Worm (Caenorhabditis elegans): ENCODE measurements around the gene T26E4.18.
A peak's percentile ranks its signal among the peaks of the same experiment; 100 is the strongest.
"Not testable (repeated sequence)": the region's sequence is repeated elsewhere in the genome, so short reads cannot be mapped to it uniquely, and the experiment has no call there.

Gene T26E4.18

DNA sequence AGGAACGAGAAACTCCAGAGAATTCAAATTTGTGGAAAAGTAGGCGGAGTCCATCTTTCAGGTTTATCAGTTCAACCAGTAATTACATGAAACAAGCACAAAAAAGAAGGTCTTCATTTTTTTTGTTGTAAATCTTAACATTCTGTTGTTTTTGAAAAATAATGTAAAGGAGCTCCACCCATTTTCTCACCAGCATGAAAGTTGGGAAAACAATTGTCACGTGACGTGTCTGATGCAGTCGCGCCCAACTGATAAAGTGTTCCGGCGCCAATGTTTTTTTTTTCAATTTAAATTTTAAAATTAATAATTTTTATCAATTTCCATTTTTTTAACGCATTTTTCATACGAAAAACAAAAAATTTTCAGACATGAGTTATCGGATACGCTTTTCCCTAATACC, 34.6 kb downstream of the T26E4.18 start, which contains the start of gene F57A10.4 (continued):
- TF ChIP-seq atf-7 (tag; optimal IDR thresholded peaks at IDR 0.05) (no peak), ceh-79 (tag; optimal IDR thresholded peaks at IDR 0.05) (no peak), ztf-25 (GFP tag; IDR thresholded peaks at IDR 0.05) (no peak), rec-8 (tag; optimal IDR thresholded peaks at IDR 0.05) (no peak), madf-10 (tag; optimal IDR thresholded peaks at IDR 0.05) (no peak), somi-1 (GFP tag; optimal IDR thresholded peaks at IDR 0.05) (no peak), nhr-80 (tag; optimal IDR thresholded peaks at IDR 0.05) (no peak), lin-35 (GFP tag; optimal IDR thresholded peaks at IDR 0.05) (no peak), mel-28 (tag; optimal IDR thresholded peaks at IDR 0.05; ENCODE audit: borderline replicate concordance) (no peak), ztf-18 (tag; optimal IDR thresholded peaks at IDR 0.05) (peak; percentile 35), unc-62 (GFP tag; optimal IDR thresholded peaks at IDR 0.05) (no peak), snpc-4 (GFP tag; optimal IDR thresholded peaks at IDR 0.05) (no peak), snpc-4 (tag; optimal IDR thresholded peaks at IDR 0.05) (no peak), fkh-3 (tag; optimal IDR thresholded peaks at IDR 0.05) (no peak), ztf-28 (GFP tag; IDR thresholded peaks at IDR 0.05) (no peak), ama-1 (optimal IDR thresholded peaks at IDR 0.05) (no peak), ama-1 (GFP tag; optimal IDR thresholded peaks at IDR 0.05) (no peak), efl-1 (GFP tag; optimal IDR thresholded peaks at IDR 0.05) (peak; percentile 45), B0019.2 (GFP tag; conservative IDR thresholded peaks at IDR 0.05) (no peak), madf-3 (GFP tag; IDR thresholded peaks at IDR 0.05) (no peak), rcor-1 (GFP tag; IDR thresholded peaks at IDR 0.05) (no peak), egrh-3 (GFP tag; IDR thresholded peaks at IDR 0.05) (no peak), tbx-9 (tag; optimal IDR thresholded peaks at IDR 0.05; ENCODE audit: borderline replicate concordance) (no peak), madf-6 (GFP tag; IDR thresholded peaks at IDR 0.05) (peak; percentile 38; the same call in 1 of the 2 replicates), sdz-38 (tag; optimal IDR thresholded peaks at IDR 0.05) (no peak), lsl-1 (GFP tag; optimal IDR thresholded peaks at IDR 0.05) (no peak), dpl-1 (GFP tag; optimal IDR thresholded peaks at IDR 0.05) (no peak), pbrm-1 (GFP tag; IDR thresholded peaks at IDR 0.05) (no peak), dox-1 (GFP tag; IDR thresholded peaks at IDR 0.05) (no peak)

DNA sequence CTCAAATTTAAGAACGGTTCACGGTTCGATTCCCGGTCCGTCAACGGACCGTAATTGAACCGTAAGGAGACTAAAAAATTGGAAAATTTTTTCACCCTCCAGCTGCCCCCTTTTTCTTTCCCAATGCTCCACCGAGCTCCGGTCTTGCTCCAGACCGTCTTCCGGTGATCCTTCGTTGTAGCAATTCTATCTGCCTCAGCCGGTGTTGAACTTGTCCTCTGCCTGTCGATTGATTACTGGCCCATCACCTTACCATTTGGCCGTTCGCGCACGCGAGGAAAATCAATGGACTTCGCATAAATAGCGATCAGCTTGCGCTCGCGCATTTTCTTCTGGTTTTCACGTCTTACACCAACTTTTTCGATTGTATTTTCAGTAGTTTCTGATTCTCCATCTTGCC, 36.3 kb downstream of the T26E4.18 start:
- TF ChIP-seq nhr-120 (GFP tag; IDR thresholded peaks at IDR 0.05) (peak; percentile 86; the same call in 1 of the 2 replicates), ceh-91 (GFP tag; IDR thresholded peaks at IDR 0.05) (0 out of 2 replicates have a peak, but pooled peaks have one; percentile 19), bed-2 (GFP tag; IDR thresholded peaks at IDR 0.05) (peak; percentile 85), ceh-40 (GFP tag; IDR thresholded peaks at IDR 0.05) (0 out of 2 replicates have a peak, but pooled peaks have one; percentile 40), egrh-3 (GFP tag; IDR thresholded peaks at IDR 0.05) (peak; percentile 41; the same call in 1 of the 2 replicates), hrde-1 (tag; optimal IDR thresholded peaks at IDR 0.05; ENCODE audit: borderline replicate concordance) (peak; percentile 17), B0019.2 (GFP tag; conservative IDR thresholded peaks at IDR 0.05) (peak; percentile 53), die-1 (tag; optimal IDR thresholded peaks at IDR 0.05) (peak; percentile 28), madf-6 (GFP tag; IDR thresholded peaks at IDR 0.05) (peak; percentile 79), bed-1 (GFP tag; IDR thresholded peaks at IDR 0.05) (peak; percentile 84; the same call in 1 of the 2 replicates), mes-4 (tag; optimal IDR thresholded peaks at IDR 0.05) (peak; percentile 22), nhr-90 (tag; optimal IDR thresholded peaks at IDR 0.05) (peak; percentile 19), cebp-2 (GFP tag; IDR thresholded peaks at IDR 0.05) (peak; percentile 94; the same call in 1 of the 2 replicates), cebp-1 (GFP tag; IDR thresholded peaks at IDR 0.05) (peak; percentile 59), madf-8 (GFP tag; conservative IDR thresholded peaks at IDR 0.05) (peak; percentile 39), B0336.3 (GFP tag; IDR thresholded peaks at IDR 0.05) (0 out of 2 replicates have a peak, but pooled peaks have one; percentile 30), madf-3 (GFP tag; IDR thresholded peaks at IDR 0.05) (peak; percentile 81), rcor-1 (GFP tag; IDR thresholded peaks at IDR 0.05) (peak; percentile 80), nfyb-1 (GFP tag; IDR thresholded peaks at IDR 0.05) (peak; percentile 87), hmg-1.2 (GFP tag; IDR thresholded peaks at IDR 0.05) (peak; percentile 65), hmg-20 (GFP tag; IDR thresholded peaks at IDR 0.05) (peak; percentile 75), hsf-1 (GFP tag; IDR thresholded peaks at IDR 0.05) (peak; percentile 69), egl-44 (GFP tag; IDR thresholded peaks at IDR 0.05) (peak; percentile 95), lin-54 (GFP tag; optimal IDR thresholded peaks at IDR 0.05) (peak; percentile 52), F37B4.10 (GFP tag; IDR thresholded peaks at IDR 0.05) (peak; percentile 89; the same call in 1 of the 2 replicates)
- not testable (repeated sequence) for TF ChIP-seq cebp-1 (tag; optimal IDR thresholded peaks at IDR 0.05)

All from whole organism, young adult.